Fruit fly (Drosophila melanogaster) whole organism, embryonic: Measurements from ENCODE around the gene SclB.

Experiments used
- BEAF-32 ChIP-seq: fragments of 200-800 bp; sonication (Bioruptor generic); optimal IDR thresholded peaks from 3 replicates; lab custom pipeline; 2017; ENCODE audit warnings: missing biosample characterization, missing genetic modification characterization, mild to moderate bottlenecking, moderate library complexity, missing genetic modification reagents
- BtbVII ChIP-seq: fragments of 200-800 bp; sonication (Bioruptor generic); optimal IDR thresholded peaks from 3 replicates; lab custom pipeline; 2017; ENCODE audit warnings: missing biosample characterization, mild to moderate bottlenecking, missing genetic modification characterization
- Bteb2 ChIP-seq: fragments of 200-800 bp; sonication (Bioruptor generic); optimal IDR thresholded peaks from 2 replicates; lab custom pipeline; 2016; ENCODE audit warnings: missing biosample characterization, missing genetic modification characterization
- CG11085 ChIP-seq: fragments of 200-800 bp; sonication (Bioruptor generic); IDR thresholded peaks from 2 replicates; pipeline ENCODE4 v1.3.6; 2022; ENCODE audit warnings: missing biosample characterization, missing genetic modification characterization
- CG1233 ChIP-seq: fragments of 200-800 bp; sonication (Bioruptor generic); optimal IDR thresholded peaks from 4 replicates; lab custom pipeline; 2018; ENCODE audit warnings: missing biosample characterization, mild to moderate bottlenecking, missing genetic modification characterization
- CG17359 ChIP-seq: fragments of 200-800 bp; sonication (Bioruptor generic); optimal IDR thresholded peaks from 3 replicates; lab custom pipeline; 2018; ENCODE audit warnings: missing biosample characterization, mild to moderate bottlenecking, missing genetic modification characterization, moderate library complexity
- CG17385 ChIP-seq: fragments of 200-800 bp; sonication (Bioruptor generic); optimal IDR thresholded peaks from 3 replicates; lab custom pipeline; 2018; ENCODE audit warnings: missing biosample characterization, mild to moderate bottlenecking, missing genetic modification characterization
- CG17612 ChIP-seq: fragments of 200-800 bp; sonication (Bioruptor generic); IDR thresholded peaks from 2 replicates; pipeline ENCODE4 v1.3.6; 2022; ENCODE audit warnings: missing biosample characterization, missing genetic modification characterization
- CG17829 ChIP-seq: fragments of 200-800 bp; optimal IDR thresholded peaks from 2 replicates; lab custom pipeline; 2019; ENCODE audit warnings: missing biosample characterization, mild to moderate bottlenecking, missing genetic modification characterization, moderate library complexity
- CG2129 ChIP-seq: fragments of 200-800 bp; sonication (Bioruptor generic); IDR thresholded peaks from 2 replicates; pipeline ENCODE4 v1.3.6; 2022; ENCODE audit warnings: missing biosample characterization, missing genetic modification characterization; ENCODE audit not compliant: partially characterized antibody
- CG30020 ChIP-seq: fragments of 200-800 bp; optimal IDR thresholded peaks from 2 replicates; lab custom pipeline; 2019; ENCODE audit warnings: missing biosample characterization, mild to moderate bottlenecking, missing genetic modification characterization, moderate library complexity
- CG31388 ChIP-seq: fragments of 200-800 bp; sonication (Bioruptor generic); optimal IDR thresholded peaks from 2 replicates; lab custom pipeline; 2016; ENCODE audit warnings: missing biosample characterization, missing genetic modification characterization
- CG3281 ChIP-seq: fragments of 200-800 bp; sonication (Bioruptor generic); optimal IDR thresholded peaks from 3 replicates; lab custom pipeline; 2017; ENCODE audit warnings: missing biosample characterization, mild to moderate bottlenecking, missing genetic modification characterization
- CG33213 ChIP-seq: fragments of 200-800 bp; sonication (Bioruptor generic); optimal IDR thresholded peaks from 3 replicates; lab custom pipeline; 2016; ENCODE audit warnings: missing biosample characterization, missing genetic modification characterization
- CG34224 ChIP-seq: fragments of 200-800 bp; sonication (Bioruptor generic); IDR thresholded peaks from 3 replicates; pipeline ENCODE4 v1.3.6; 2022; ENCODE audit warnings: missing biosample characterization, missing genetic modification characterization; ENCODE audit not compliant: partially characterized antibody
- CG6175 ChIP-seq: fragments of 200-800 bp; sonication (Bioruptor generic); IDR thresholded peaks from 3 replicates; pipeline ENCODE4 v1.3.6; 2022; ENCODE audit warnings: missing biosample characterization, missing genetic modification characterization
- CG6254 ChIP-seq: fragments of 200-800 bp; sonication (Bioruptor generic); optimal IDR thresholded peaks from 3 replicates; lab custom pipeline; 2017; ENCODE audit warnings: mild to moderate bottlenecking, missing biosample characterization, missing genetic modification reagents, missing genetic modification characterization
- CG6683 ChIP-seq: fragments of 200-800 bp; sonication (Bioruptor generic); optimal IDR thresholded peaks from 2 replicates; lab custom pipeline; 2017; ENCODE audit warnings: missing biosample characterization, mild to moderate bottlenecking, missing genetic modification characterization, missing genetic modification reagents
- CG8478 ChIP-seq: fragments of >200 bp; optimal IDR thresholded peaks from 2 replicates; lab custom pipeline; 2018
- CG9437 ChIP-seq: fragments of 200-800 bp; sonication (Bioruptor generic); optimal IDR thresholded peaks from 2 replicates; lab custom pipeline; 2018; ENCODE audit warnings: missing biosample characterization, mild to moderate bottlenecking, missing genetic modification characterization
- Eip74EF ChIP-seq, 2 experiments: fragments of 200-800 bp in 1 of 2; fragments of >200 bp in 1 of 2; sonication (Bioruptor generic) in 1 of 2; optimal IDR thresholded peaks; 2 replicates each; lab custom pipeline; 2017 to 2019; ENCODE audit warnings: missing biosample characterization in 2 of 2, missing genetic modification characterization in 2 of 2, mild to moderate bottlenecking in 1 of 2, moderate library complexity in 1 of 2
- H15 ChIP-seq: fragments of 200-800 bp; sonication (Bioruptor generic); IDR thresholded peaks from 3 replicates; pipeline ENCODE4 v1.3.6; 2022; ENCODE audit warnings: missing biosample characterization, missing genetic modification characterization
- HLH3B ChIP-seq: fragments of 200-800 bp; sonication (Bioruptor generic); IDR thresholded peaks from 2 replicates; pipeline ENCODE4 v1.3.6; 2022; ENCODE audit warnings: missing biosample characterization, missing genetic modification characterization
- Hr51 ChIP-seq, 2 experiments: fragments of 200-800 bp; sonication (Bioruptor generic); optimal IDR thresholded peaks; 2 replicates in 1 of 2; 3 replicates in 1 of 2; lab custom pipeline; 2016 to 2018; ENCODE audit warnings: missing biosample characterization in 2 of 2, missing genetic modification characterization in 2 of 2, mild to moderate bottlenecking in 1 of 2, moderate library complexity in 1 of 2
- Hsf ChIP-seq: fragments of 200-800 bp; sonication (Bioruptor generic); optimal IDR thresholded peaks from 3 replicates; lab custom pipeline; 2016; ENCODE audit warnings: missing biosample characterization, missing genetic modification characterization
- Kr ChIP-seq: fragments of 200-800 bp; sonication (Bioruptor generic); optimal IDR thresholded peaks from 2 replicates; lab custom pipeline; 2017; ENCODE audit warnings: missing biosample characterization, mild to moderate bottlenecking, missing genetic modification characterization
- Mes4 ChIP-seq: fragments of 200-800 bp; sonication (Bioruptor generic); optimal IDR thresholded peaks from 2 replicates; lab custom pipeline; 2016; ENCODE audit warnings: missing biosample characterization, missing genetic modification characterization
- PHDP ChIP-seq: fragments of 200-800 bp; sonication (Bioruptor generic); optimal IDR thresholded peaks from 3 replicates; lab custom pipeline; 2018; ENCODE audit warnings: missing biosample characterization, mild to moderate bottlenecking, missing genetic modification characterization, moderate library complexity
- Pdp1 ChIP-seq, 2 experiments: fragments of 200-800 bp; sonication (Bioruptor generic); optimal IDR thresholded peaks; 3 replicates each; lab custom pipeline; 2016; ENCODE audit warnings: missing biosample characterization in 2 of 2, missing genetic modification characterization in 2 of 2, mild to moderate bottlenecking in 1 of 2, moderate library complexity in 1 of 2
- Six4 ChIP-seq: fragments of 200-800 bp; sonication (Bioruptor generic); optimal IDR thresholded peaks from 2 replicates; lab custom pipeline; 2016; ENCODE audit warnings: missing biosample characterization, missing genetic modification characterization
- Sry-δ ChIP-seq: fragments of 200-800 bp; sonication (Bioruptor generic); optimal IDR thresholded peaks from 2 replicates; lab custom pipeline; 2016; ENCODE audit warnings: missing biosample characterization, missing genetic modification characterization
- Xbp1 ChIP-seq: fragments of 200-800 bp; sonication (Bioruptor generic); optimal IDR thresholded peaks from 3 replicates; lab custom pipeline; 2016; ENCODE audit warnings: missing biosample characterization, mild to moderate bottlenecking, missing genetic modification characterization
- ato ChIP-seq: fragments of 200-800 bp; sonication (Bioruptor generic); IDR thresholded peaks from 2 replicates; pipeline ENCODE4 v1.3.6; 2022; ENCODE audit warnings: missing biosample characterization, missing genetic modification characterization; ENCODE audit not compliant: partially characterized antibody
- chinmo ChIP-seq: fragments of 200-800 bp; sonication (Bioruptor generic); IDR thresholded peaks from 4 replicates; pipeline ENCODE4 v1.3.6; 2022; ENCODE audit warnings: missing biosample characterization, missing genetic modification characterization; ENCODE audit not compliant: partially characterized antibody
- corto ChIP-seq: fragments of 200-800 bp; sonication (Bioruptor generic); optimal IDR thresholded peaks from 2 replicates; lab custom pipeline; 2016; ENCODE audit warnings: missing biosample characterization, mild to moderate bottlenecking, missing genetic modification characterization, moderate library complexity
- crol ChIP-seq: fragments of 200-800 bp; sonication (Bioruptor generic); IDR thresholded peaks from 2 replicates; pipeline ENCODE4 v1.3.6; 2022; ENCODE audit warnings: missing biosample characterization, missing genetic modification characterization
- danr ChIP-seq: fragments of 200-800 bp; sonication (Bioruptor generic); IDR thresholded peaks from 2 replicates; pipeline ENCODE4 v1.3.6; 2022; ENCODE audit warnings: missing biosample characterization, missing genetic modification characterization
- dmrt99B ChIP-seq: fragments of 200-800 bp; sonication (Bioruptor generic); optimal IDR thresholded peaks from 2 replicates; lab custom pipeline; 2018; ENCODE audit warnings: missing biosample characterization, mild to moderate bottlenecking, missing genetic modification characterization, moderate library complexity
- emc ChIP-seq: fragments of 200-800 bp; sonication (Bioruptor generic); optimal IDR thresholded peaks from 2 replicates; lab custom pipeline; 2016; ENCODE audit warnings: missing biosample characterization, missing genetic modification characterization
- gcm2 ChIP-seq: fragments of 200-800 bp; sonication (Bioruptor generic); optimal IDR thresholded peaks from 2 replicates; lab custom pipeline; 2016; ENCODE audit warnings: missing biosample characterization, missing genetic modification characterization
- h ChIP-seq: fragments of >200 bp; optimal IDR thresholded peaks from 2 replicates; lab custom pipeline; 2017
- hb ChIP-seq: fragments of 200-800 bp; sonication (Bioruptor generic); IDR thresholded peaks from 3 replicates; pipeline ENCODE4 v1.3.6; 2022; ENCODE audit warnings: missing biosample characterization, missing genetic modification characterization; ENCODE audit not compliant: partially characterized antibody
- ken ChIP-seq: fragments of 200-800 bp; sonication (Bioruptor generic); IDR thresholded peaks from 3 replicates; pipeline ENCODE4 v1.3.6; 2022; ENCODE audit warnings: missing biosample characterization, missing genetic modification characterization
- klu ChIP-seq: fragments of 200-800 bp; sonication (Bioruptor generic); IDR thresholded peaks from 2 replicates; pipeline ENCODE4 v1.3.6; 2022; ENCODE audit warnings: missing biosample characterization, missing genetic modification characterization
- nmo ChIP-seq: fragments of 200-800 bp; sonication (Bioruptor generic); optimal IDR thresholded peaks from 2 replicates; lab custom pipeline; 2018; ENCODE audit warnings: missing biosample characterization, mild to moderate bottlenecking, missing genetic modification characterization, moderate library complexity
- odd ChIP-seq: fragments of 200-800 bp; sonication (Bioruptor generic); optimal IDR thresholded peaks from 2 replicates; lab custom pipeline; 2017; ENCODE audit warnings: missing biosample characterization, mild to moderate bottlenecking, missing genetic modification characterization
- pzg ChIP-seq: fragments of 200-800 bp; sonication (Bioruptor generic); optimal IDR thresholded peaks from 3 replicates; lab custom pipeline; 2018; ENCODE audit warnings: missing biosample characterization, mild to moderate bottlenecking, missing genetic modification characterization, moderate library complexity
- sd ChIP-seq: fragments of 200-800 bp; sonication (Bioruptor generic); optimal IDR thresholded peaks from 3 replicates; lab custom pipeline; 2018; ENCODE audit warnings: missing biosample characterization, mild to moderate bottlenecking, missing genetic modification characterization, moderate library complexity
- sisA ChIP-seq: fragments of 200-800 bp; sonication (Bioruptor generic); IDR thresholded peaks from 2 replicates; pipeline ENCODE4 v1.3.6; 2022; ENCODE audit warnings: missing biosample characterization, missing genetic modification characterization
- sqz ChIP-seq: fragments of 200-800 bp; sonication (Bioruptor generic); optimal IDR thresholded peaks from 3 replicates; lab custom pipeline; 2018; ENCODE audit warnings: missing biosample characterization, mild to moderate bottlenecking, missing genetic modification characterization

The SclB gene

dm6 chr2L:16826872-16827506 is 10.8 kb upstream of the SclB start, which contains the start of gene AspRS-m (continued):
- TF ChIP-seq BtbVII (GFP tag; lab: Kevin White, UChicago) (no peak), CG34224 (peak; percentile 76), H15 (GFP tag; lab: Robert Waterston, UW) (no peak), sd (tag; lab: Kevin White, UChicago) (peak; percentile 33), CG9437 (no peak), Hr51 (GFP tag; optimal IDR thresholded peaks at IDR 0.05; lab: Kevin White, UChicago) (no peak), Xbp1 (GFP tag; lab: Kevin White, UChicago) (no peak), Bteb2 (GFP tag; lab: Kevin White, UChicago) (no peak), Pdp1 (GFP tag; optimal IDR thresholded peaks at IDR 0.05; lab: Kevin White, UChicago) (peak in 1 of 2 experiments; percentile 25), gcm2 (GFP tag; lab: Kevin White, UChicago) (no peak), BEAF-32 (GFP tag; lab: Kevin White, UChicago) (peak; percentile 88), h (lab: Kevin White, UChicago) (no peak), sisA (peak; percentile 31; the same call in 1 of the 2 replicates), CG17359 (tag; lab: Kevin White, UChicago) (no peak), sqz (no peak), ato (GFP tag; lab: Robert Waterston, UW) (peak; percentile 73), CG17829 (peak; percentile 40), corto (GFP tag; lab: Kevin White, UChicago) (no peak), CG30020 (peak; percentile 11), dmrt99B (tag; lab: Kevin White, UChicago) (no peak), CG6175 (GFP tag; lab: Robert Waterston, UW) (no peak), CG3281 (GFP tag; lab: Kevin White, UChicago) (no peak), CG33213 (GFP tag; lab: Kevin White, UChicago) (peak; percentile 5), HLH3B (GFP tag; lab: Robert Waterston, UW) (no peak), CG2129 (GFP tag; lab: Robert Waterston, UW) (peak; percentile 77), danr (GFP tag; lab: Robert Waterston, UW) (no peak), CG6683 (GFP tag; lab: Kevin White, UChicago) (no peak), Eip74EF (GFP tag; optimal IDR thresholded peaks at IDR 0.05; lab: Kevin White, UChicago) (no peak), Sry-δ (GFP tag; lab: Kevin White, UChicago) (peak; percentile 82), CG11085 (GFP tag; lab: Robert Waterston, UW) (no peak), Hsf (GFP tag; lab: Kevin White, UChicago) (peak; percentile 24), CG17612 (GFP tag; lab: Robert Waterston, UW) (no peak), pzg (GFP tag; lab: Kevin White, UChicago) (peak; percentile 44), Kr (no peak), CG6254 (GFP tag; lab: Kevin White, UChicago) (no peak), CG17385 (GFP tag; lab: Kevin White, UChicago) (peak; percentile 10), crol (GFP tag; lab: Robert Waterston, UW) (no peak), odd (GFP tag; lab: Kevin White, UChicago) (no peak), CG31388 (GFP tag; lab: Kevin White, UChicago) (no peak), chinmo (GFP tag; lab: Robert Waterston, UW) (peak; percentile 83; the same call in 3 of the 4 replicates), PHDP (tag; lab: Kevin White, UChicago) (no peak), Mes4 (no peak), CG8478 (lab: Kevin White, UChicago) (peak; percentile 79), ken (GFP tag; lab: Robert Waterston, UW) (no peak), nmo (GFP tag; lab: Kevin White, UChicago) (peak; percentile 59), Six4 (no peak), hb (GFP tag; lab: Robert Waterston, UW) (peak; percentile 88), emc (no peak), CG1233 (GFP tag; lab: Kevin White, UChicago) (no peak), klu (GFP tag; lab: Robert Waterston, UW) (no peak)
